Fruit fly (Drosophila melanogaster) whole organism, embryonic: Measurements from ENCODE around the gene mRpS23.

Experiments
- Blimp-1 ChIP-seq: fragments of 200-800 bp; sonication (Bioruptor generic); optimal IDR thresholded peaks from 3 replicates; lab custom pipeline; 2018; ENCODE audit warnings: missing biosample characterization, missing genetic modification characterization, mild to moderate bottlenecking, moderate library complexity, missing genetic modification reagents
- CG10565 ChIP-seq: fragments of 200-800 bp; sonication (Bioruptor generic); optimal IDR thresholded peaks from 3 replicates; lab custom pipeline; 2016; ENCODE audit warnings: missing biosample characterization, mild to moderate bottlenecking, missing genetic modification characterization
- CG11085 ChIP-seq: fragments of 200-800 bp; sonication (Bioruptor generic); IDR thresholded peaks from 2 replicates; pipeline ENCODE4 v1.3.6; 2022; ENCODE audit warnings: missing biosample characterization, missing genetic modification characterization
- CG11093 ChIP-seq: fragments of 200-800 bp; sonication (Bioruptor generic); IDR thresholded peaks from 3 replicates; pipeline ENCODE4 v1.3.6; 2022; ENCODE audit warnings: missing biosample characterization, missing genetic modification characterization
- CG12104 ChIP-seq: fragments of 200-800 bp; sonication (Bioruptor generic); optimal IDR thresholded peaks from 3 replicates; lab custom pipeline; 2016; ENCODE audit warnings: missing biosample characterization, missing genetic modification characterization
- CG13424 ChIP-seq: fragments of 200-800 bp; sonication (Bioruptor generic); optimal IDR thresholded peaks from 2 replicates; lab custom pipeline; 2019; ENCODE audit warnings: missing biosample characterization, mild to moderate bottlenecking, missing genetic modification characterization, moderate library complexity
- CG14667 ChIP-seq: fragments of 200-800 bp; sonication (Bioruptor generic); IDR thresholded peaks from 2 replicates; pipeline ENCODE4 v1.3.6; 2022; ENCODE audit warnings: missing biosample characterization, missing genetic modification characterization
- CG14965 ChIP-seq: fragments of 200-800 bp; sonication (Bioruptor generic); optimal IDR thresholded peaks from 2 replicates; lab custom pipeline; 2016; ENCODE audit warnings: missing biosample characterization, missing genetic modification characterization, borderline replicate concordance
- CG15073 ChIP-seq: fragments of 200-800 bp; sonication (Bioruptor generic); optimal IDR thresholded peaks from 2 replicates; lab custom pipeline; 2016; ENCODE audit warnings: missing biosample characterization, missing genetic modification characterization
- CG1602 ChIP-seq: fragments of 200-800 bp; sonication (Bioruptor generic); optimal IDR thresholded peaks from 3 replicates; lab custom pipeline; 2016; ENCODE audit warnings: missing biosample characterization, missing genetic modification characterization
- CG16779 ChIP-seq: fragments of 200-800 bp; sonication (Bioruptor generic); IDR thresholded peaks from 2 replicates; pipeline ENCODE4 v1.3.6; 2022; ENCODE audit warnings: missing biosample characterization, missing genetic modification characterization
- CG16815 ChIP-seq: fragments of 200-800 bp; sonication (Bioruptor generic); optimal IDR thresholded peaks from 3 replicates; lab custom pipeline; 2017; ENCODE audit warnings: missing biosample characterization, mild to moderate bottlenecking, missing genetic modification characterization
- CG1792 ChIP-seq: fragments of 200-800 bp; sonication (Bioruptor generic); optimal IDR thresholded peaks from 2 replicates; lab custom pipeline; 2016; ENCODE audit warnings: missing biosample characterization, missing genetic modification characterization
- CG2202 ChIP-seq: fragments of 200-800 bp; sonication (Bioruptor generic); optimal IDR thresholded peaks from 2 replicates; lab custom pipeline; 2018; ENCODE audit warnings: missing biosample characterization, mild to moderate bottlenecking, missing genetic modification characterization
- CG30403 ChIP-seq: fragments of 200-800 bp; sonication (Bioruptor generic); optimal IDR thresholded peaks from 3 replicates; lab custom pipeline; 2016; ENCODE audit warnings: missing biosample characterization, missing genetic modification characterization
- CG33213 ChIP-seq: fragments of 200-800 bp; sonication (Bioruptor generic); optimal IDR thresholded peaks from 3 replicates; lab custom pipeline; 2016; ENCODE audit warnings: missing biosample characterization, missing genetic modification characterization
- CG34376 ChIP-seq: fragments of 200-800 bp; sonication (Bioruptor generic); optimal IDR thresholded peaks from 2 replicates; lab custom pipeline; 2018; ENCODE audit warnings: missing biosample characterization, mild to moderate bottlenecking, missing genetic modification characterization
- CG5180 ChIP-seq: fragments of 200-800 bp; sonication (Bioruptor generic); optimal IDR thresholded peaks from 3 replicates; lab custom pipeline; 2017; ENCODE audit warnings: missing biosample characterization, missing genetic modification characterization, mild to moderate bottlenecking, moderate library complexity, missing genetic modification reagents
- CG6254 ChIP-seq: fragments of 200-800 bp; sonication (Bioruptor generic); optimal IDR thresholded peaks from 3 replicates; lab custom pipeline; 2017; ENCODE audit warnings: mild to moderate bottlenecking, missing biosample characterization, missing genetic modification reagents, missing genetic modification characterization
- CG8359 ChIP-seq: fragments of 200-800 bp; sonication (Bioruptor generic); optimal IDR thresholded peaks from 2 replicates; lab custom pipeline; 2017; ENCODE audit warnings: missing biosample characterization, mild to moderate bottlenecking, missing genetic modification characterization, borderline replicate concordance
- CG8924 ChIP-seq: fragments of 200-800 bp; optimal IDR thresholded peaks from 3 replicates; lab custom pipeline; 2019; ENCODE audit warnings: missing biosample characterization, mild to moderate bottlenecking, missing genetic modification characterization, moderate library complexity
- CG9797 ChIP-seq: fragments of 200-800 bp; sonication (Bioruptor generic); optimal IDR thresholded peaks from 3 replicates; lab custom pipeline; 2018; ENCODE audit warnings: missing biosample characterization, mild to moderate bottlenecking, missing genetic modification characterization
- CHES-1-like ChIP-seq: fragments of 200-800 bp; sonication (Bioruptor generic); optimal IDR thresholded peaks from 2 replicates; lab custom pipeline; 2016; ENCODE audit warnings: missing biosample characterization, missing genetic modification characterization
- Dfd ChIP-seq, 2 experiments: fragments of >200 bp; optimal IDR thresholded peaks; 2 replicates each; lab custom pipeline; 2017; ENCODE audit warnings: missing biosample characterization in 2 of 2, missing genetic modification characterization in 2 of 2
- Dip3 ChIP-seq: fragments of 200-800 bp; sonication (Bioruptor generic); optimal IDR thresholded peaks from 3 replicates; lab custom pipeline; 2016; ENCODE audit warnings: missing biosample characterization, missing genetic modification characterization
- HLHmδ ChIP-seq: fragments of 200-800 bp; sonication (Bioruptor generic); optimal IDR thresholded peaks from 2 replicates; lab custom pipeline; 2018; ENCODE audit warnings: missing biosample characterization, mild to moderate bottlenecking, missing genetic modification characterization, moderate library complexity
- Pdp1 ChIP-seq, 2 experiments: fragments of 200-800 bp; sonication (Bioruptor generic); optimal IDR thresholded peaks; 3 replicates each; lab custom pipeline; 2016; ENCODE audit warnings: missing biosample characterization in 2 of 2, missing genetic modification characterization in 2 of 2, mild to moderate bottlenecking in 1 of 2, moderate library complexity in 1 of 2
- Rfx ChIP-seq: fragments of 200-800 bp; sonication (Bioruptor generic); IDR thresholded peaks from 2 replicates; pipeline ENCODE4 v1.3.6; 2022; ENCODE audit warnings: missing biosample characterization, missing genetic modification characterization
- Scr ChIP-seq: fragments of 200-800 bp; sonication (Bioruptor generic); IDR thresholded peaks from 2 replicates; pipeline ENCODE4 v1.3.6; 2022; ENCODE audit warnings: missing biosample characterization, missing genetic modification characterization; ENCODE audit not compliant: partially characterized antibody
- al ChIP-seq: fragments of 200-800 bp; sonication (Bioruptor generic); IDR thresholded peaks from 2 replicates; pipeline ENCODE4 v1.3.6; 2022; ENCODE audit warnings: missing biosample characterization, missing genetic modification characterization
- ara ChIP-seq: fragments of 200-800 bp; sonication (Bioruptor generic); IDR thresholded peaks from 2 replicates; pipeline ENCODE4 v1.3.6; 2022; ENCODE audit warnings: missing biosample characterization, missing genetic modification characterization
- az2 ChIP-seq: fragments of 200-800 bp; sonication (Bioruptor generic); optimal IDR thresholded peaks from 3 replicates; lab custom pipeline; 2016; ENCODE audit warnings: missing biosample characterization, missing genetic modification characterization
- dpn ChIP-seq, 2 experiments: fragments of 200-800 bp; sonication (Bioruptor generic); optimal IDR thresholded peaks; 3 replicates each; lab custom pipeline; 2016; ENCODE audit warnings: missing biosample characterization in 2 of 2, missing genetic modification characterization in 2 of 2
- en ChIP-seq: fragments of 200-800 bp; sonication (Bioruptor generic); optimal IDR thresholded peaks from 2 replicates; lab custom pipeline; 2016; ENCODE audit warnings: missing biosample characterization, missing genetic modification characterization
- grn ChIP-seq: fragments of 200-800 bp; sonication (Bioruptor generic); optimal IDR thresholded peaks from 3 replicates; lab custom pipeline; 2017; ENCODE audit warnings: missing biosample characterization, missing genetic modification characterization
- gsb-n ChIP-seq: fragments of 200-800 bp; sonication (Bioruptor generic); optimal IDR thresholded peaks from 3 replicates; lab custom pipeline; 2018; ENCODE audit warnings: missing biosample characterization, mild to moderate bottlenecking, missing genetic modification characterization
- hbn ChIP-seq: fragments of 200-800 bp; sonication (Bioruptor generic); IDR thresholded peaks from 2 replicates; pipeline ENCODE4 v1.3.6; 2022; ENCODE audit warnings: missing biosample characterization, missing genetic modification characterization; ENCODE audit not compliant: partially characterized antibody
- her ChIP-seq: fragments of 200-800 bp; sonication (Bioruptor generic); optimal IDR thresholded peaks from 2 replicates; lab custom pipeline; 2016; ENCODE audit warnings: missing biosample characterization, missing genetic modification characterization
- nmo ChIP-seq: fragments of 200-800 bp; sonication (Bioruptor generic); optimal IDR thresholded peaks from 2 replicates; lab custom pipeline; 2018; ENCODE audit warnings: missing biosample characterization, mild to moderate bottlenecking, missing genetic modification characterization, moderate library complexity
- oc ChIP-seq: fragments of 200-800 bp; sonication (Bioruptor generic); optimal IDR thresholded peaks from 2 replicates; lab custom pipeline; 2018; ENCODE audit warnings: missing biosample characterization, mild to moderate bottlenecking, missing genetic modification characterization, moderate library complexity
- pan ChIP-seq, 4 experiments: fragments of >200 bp in 3 of 4; fragments of 200-800 bp in 1 of 4; sonication (Bioruptor generic) in 1 of 4; optimal IDR thresholded peaks in 3 of 4; IDR thresholded peaks in 1 of 4; 2 replicates each; pipeline versions ENCODE4 v1.3.6 to Lab custom; 2017 to 2022; ENCODE audit warnings: missing biosample characterization in 2 of 4, missing genetic modification characterization in 2 of 4, mixed read lengths in 1 of 4
- pfk ChIP-seq: fragments of 200-800 bp; sonication (Bioruptor generic); optimal IDR thresholded peaks from 2 replicates; lab custom pipeline; 2018; ENCODE audit warnings: missing biosample characterization, mild to moderate bottlenecking, missing genetic modification characterization, moderate library complexity
- pita ChIP-seq: fragments of 200-800 bp; sonication (Bioruptor generic); optimal IDR thresholded peaks from 2 replicates; lab custom pipeline; 2017; ENCODE audit warnings: missing biosample characterization, mild to moderate bottlenecking, missing genetic modification characterization
- repo ChIP-seq: fragments of 200-800 bp; sonication (Bioruptor generic); optimal IDR thresholded peaks from 2 replicates; lab custom pipeline; 2016; ENCODE audit warnings: missing biosample characterization, missing genetic modification characterization
- rib ChIP-seq: fragments of 200-800 bp; sonication (Bioruptor generic); IDR thresholded peaks from 2 replicates; pipeline ENCODE4 v1.3.6; 2022; ENCODE audit warnings: missing biosample characterization, missing genetic modification characterization
- sd ChIP-seq: fragments of 200-800 bp; sonication (Bioruptor generic); optimal IDR thresholded peaks from 3 replicates; lab custom pipeline; 2018; ENCODE audit warnings: missing biosample characterization, mild to moderate bottlenecking, missing genetic modification characterization, moderate library complexity
- tin ChIP-seq: fragments of 200-800 bp; sonication (Bioruptor generic); optimal IDR thresholded peaks from 3 replicates; lab custom pipeline; 2016; ENCODE audit warnings: missing biosample characterization, missing genetic modification characterization
- toy ChIP-seq: fragments of 200-800 bp; sonication (Bioruptor generic); IDR thresholded peaks from 2 replicates; pipeline ENCODE4 v1.3.6; 2022; ENCODE audit warnings: missing biosample characterization, missing genetic modification characterization
- z ChIP-seq: fragments of 200-800 bp; sonication (Bioruptor generic); IDR thresholded peaks from 3 replicates; pipeline ENCODE4 v1.3.6; 2022; ENCODE audit warnings: missing biosample characterization, missing genetic modification characterization

Gene mRpS23

DNA sequence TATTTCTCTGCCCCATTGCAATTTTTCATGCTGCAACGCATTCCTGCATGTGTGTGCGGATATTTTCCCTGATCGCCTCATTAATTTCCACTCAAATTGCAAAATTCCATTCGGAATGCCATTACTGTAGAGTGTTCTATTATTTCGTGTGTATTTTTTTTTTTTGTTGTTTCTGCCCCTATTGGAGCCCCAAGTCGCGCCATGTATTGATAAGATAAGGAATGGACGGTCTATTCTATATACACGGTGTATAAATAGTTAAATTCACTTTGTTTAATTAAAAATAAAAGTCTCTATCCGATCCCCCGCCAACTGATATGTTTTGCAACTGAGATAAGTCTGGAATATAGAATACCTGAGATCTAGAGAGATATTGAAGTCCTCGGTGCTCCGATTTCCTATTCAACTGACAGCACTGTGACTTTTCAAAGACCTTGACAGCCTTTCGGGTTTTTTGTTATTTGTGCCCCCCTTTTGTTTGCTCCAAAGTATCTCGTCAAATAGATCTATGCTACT lies 46.6 kb upstream of the mRpS23 start (continued):
- TF ChIP-seq sd (tag; lab: Kevin White, UChicago) (peak; percentile 24), ara (no peak), CG15073 (peak; percentile 41), Scr (GFP tag; lab: Robert Waterston, UW) (no peak), CG34376 (GFP tag; lab: Kevin White, UChicago) (peak; percentile 17), CG8359 (GFP tag; lab: Kevin White, UChicago) (no peak), CG30403 (GFP tag; lab: Kevin White, UChicago) (no peak), tin (GFP tag; lab: Kevin White, UChicago) (no peak), nmo (GFP tag; lab: Kevin White, UChicago) (no peak), CG14965 (GFP tag; lab: Kevin White, UChicago) (no peak), CG16779 (GFP tag; lab: Robert Waterston, UW) (no peak), grn (peak; percentile 76)

DNA sequence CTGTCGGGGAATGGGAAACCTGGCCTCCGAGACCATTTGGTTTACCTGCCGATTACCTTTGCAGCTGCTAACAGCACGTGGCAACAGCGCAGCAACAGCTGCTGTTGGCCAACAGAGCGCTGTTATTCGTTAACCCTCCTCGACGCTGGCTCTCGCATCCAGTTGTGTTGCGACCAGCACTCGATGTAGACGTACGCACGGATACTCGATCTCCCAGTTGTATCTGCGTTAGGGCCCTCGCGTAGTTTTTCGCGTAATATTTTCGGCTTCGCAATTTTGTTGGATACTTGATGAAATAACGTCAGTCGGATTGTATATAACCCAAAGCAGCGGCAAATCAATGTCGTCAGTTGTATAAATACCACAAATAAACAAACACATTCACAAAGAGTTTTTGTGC lies 43.9 kb upstream of the mRpS23 start:
- TF ChIP-seq pita (GFP tag; lab: Kevin White, UChicago) (no peak), pan (optimal IDR thresholded peaks at IDR 0.05; lab: Kevin White, UChicago) (no peak), pan (GFP tag; optimal IDR thresholded peaks at IDR 0.05 in 1 of 2, IDR thresholded peaks at IDR 0.05 in 1 of 2) (peak in 1 of 2 experiments; percentile 51), gsb-n (tag; lab: Kevin White, UChicago) (no peak), en (GFP tag; lab: Kevin White, UChicago) (no peak), sd (tag; lab: Kevin White, UChicago) (peak; percentile 21), dpn (GFP tag; optimal IDR thresholded peaks at IDR 0.05; lab: Kevin White, UChicago) (peak in 1 of 2 experiments; percentile 10), CG33213 (peak; percentile 24), CG1792 (GFP tag; lab: Kevin White, UChicago) (no peak), az2 (no peak), CG11085 (GFP tag; lab: Robert Waterston, UW) (no peak), CG14667 (GFP tag; lab: Robert Waterston, UW) (no peak), CG13424 (tag; lab: Kevin White, UChicago) (peak; percentile 3), repo (peak; percentile 5), Rfx (peak; percentile 57; the same call in 1 of the 2 replicates), CHES-1-like (GFP tag; lab: Kevin White, UChicago) (no peak), Pdp1 (GFP tag; optimal IDR thresholded peaks at IDR 0.05; lab: Kevin White, UChicago) (peak in 1 of 2 experiments; percentile 40), al (GFP tag; lab: Robert Waterston, UW) (no peak), CG5180 (GFP tag; lab: Kevin White, UChicago) (peak; percentile 40), CG10565 (GFP tag; lab: Kevin White, UChicago) (no peak), CG1602 (no peak), Blimp-1 (GFP tag; lab: Kevin White, UChicago) (no peak), CG6254 (no peak), CG12104 (no peak), HLHmδ (GFP tag; lab: Kevin White, UChicago) (peak; percentile 96), Dip3 (GFP tag; lab: Kevin White, UChicago) (no peak), her (GFP tag; lab: Kevin White, UChicago) (peak; percentile 43), CG9797 (no peak), pfk (GFP tag; lab: Kevin White, UChicago) (no peak), CG8924 (tag; lab: Kevin White, UChicago) (peak; percentile 15), oc (tag; lab: Kevin White, UChicago) (peak; percentile 46), CG16815 (GFP tag; lab: Kevin White, UChicago) (no peak), CG11093 (no peak), z (no peak), toy (no peak), Dfd (GFP tag; optimal IDR thresholded peaks at IDR 0.05; lab: Kevin White, UChicago) (no peak), CG2202 (tag; lab: Kevin White, UChicago) (no peak), hbn (GFP tag; lab: Robert Waterston, UW) (no peak), rib (GFP tag; lab: Robert Waterston, UW) (peak; percentile 55; the same call in 1 of the 2 replicates)
